Fruit fly (Drosophila melanogaster): ENCODE data around the gene Setd3.

The Setd3 gene

dm6 chrX:6981470-6981952 lies 13.0 kb upstream of the Setd3 start (continued):
- TF ChIP-seq vnd (GFP tag; IDR thresholded peaks at IDR 0.05; ENCODE audit: partially characterized antibody) (no peak), ftz-f1 (GFP tag; optimal IDR thresholded peaks at IDR 0.05) (no peak), CG1602 (GFP tag; optimal IDR thresholded peaks at IDR 0.05) (no peak), Ssrp (tag; optimal IDR thresholded peaks at IDR 0.05) (no peak), NFAT (GFP tag; IDR thresholded peaks at IDR 0.05) (no peak), CG14710 (tag; optimal IDR thresholded peaks at IDR 0.05) (no peak), trh (GFP tag; optimal IDR thresholded peaks at IDR 0.05) (no peak), pum (GFP tag; optimal IDR thresholded peaks at IDR 0.05) (no peak), Mrtf (GFP tag; IDR thresholded peaks at IDR 0.05) (no peak), CG3847 (GFP tag; IDR thresholded peaks at IDR 0.05) (no peak), amos (GFP tag; IDR thresholded peaks at IDR 0.05; ENCODE audit: partially characterized antibody) (no peak; the same call in 1 of the 2 replicates), wek (GFP tag; optimal IDR thresholded peaks at IDR 0.05) (no peak), HLH3B (GFP tag; IDR thresholded peaks at IDR 0.05) (no peak), Hmr (GFP tag; optimal IDR thresholded peaks at IDR 0.05) (no peak), CG4617 (GFP tag; optimal IDR thresholded peaks at IDR 0.05; ENCODE audit: borderline replicate concordance) (no peak), zen2 (GFP tag; IDR thresholded peaks at IDR 0.05; ENCODE audit: partially characterized antibody) (no peak), Dref (GFP tag; IDR thresholded peaks at IDR 0.05) (no peak), lilli (GFP tag; optimal IDR thresholded peaks at IDR 0.05) (no peak), CG6791 (GFP tag; IDR thresholded peaks at IDR 0.05; ENCODE audit: partially characterized antibody) (0 out of 3 replicates have a peak, but pooled peaks have one; percentile 33), Rfx (GFP tag; IDR thresholded peaks at IDR 0.05) (0 out of 2 replicates have a peak, but pooled peaks have one; percentile 5), scrt (GFP tag; optimal IDR thresholded peaks at IDR 0.05) (no peak), CG4820 (GFP tag; optimal IDR thresholded peaks at IDR 0.05) (no peak), ems (GFP tag; optimal IDR thresholded peaks at IDR 0.05) (no peak), CG2712 (tag; optimal IDR thresholded peaks at IDR 0.05) (no peak), CG14014 (GFP tag; IDR thresholded peaks at IDR 0.05) (no peak), knrl (GFP tag; IDR thresholded peaks at IDR 0.05; ENCODE audit: partially characterized antibody) (no peak), ara (GFP tag; IDR thresholded peaks at IDR 0.05) (no peak), Fer2 (tag; optimal IDR thresholded peaks at IDR 0.05) (no peak), HmgD (GFP tag; optimal IDR thresholded peaks at IDR 0.05) (no peak), CG1603 (tag; optimal IDR thresholded peaks at IDR 0.05) (no peak), Stat92E (GFP tag; optimal IDR thresholded peaks at IDR 0.05) (no peak), Hr78 (GFP tag; optimal IDR thresholded peaks at IDR 0.05) (no peak), Mad (GFP tag; optimal IDR thresholded peaks at IDR 0.05) (no peak), CG10209 (GFP tag; optimal IDR thresholded peaks at IDR 0.05) (peak; percentile 5), Abd-B (GFP tag; optimal IDR thresholded peaks at IDR 0.05) (no peak), luna (GFP tag; optimal IDR thresholded peaks at IDR 0.05) (no peak), maf-S (GFP tag; optimal IDR thresholded peaks at IDR 0.05) (no peak), CG3281 (GFP tag; optimal IDR thresholded peaks at IDR 0.05) (no peak), Xbp1 (GFP tag; optimal IDR thresholded peaks at IDR 0.05) (no peak), aop (GFP tag; IDR thresholded peaks at IDR 0.05) (no peak), esg (GFP tag; conservative IDR thresholded peaks at IDR 0.05) (no peak), CG5245 (GFP tag; optimal IDR thresholded peaks at IDR 0.05) (peak; percentile 15), Nf-YC (tag; optimal IDR thresholded peaks at IDR 0.05) (no peak), Sox100B (GFP tag; optimal IDR thresholded peaks at IDR 0.05) (no peak), CG2129 (GFP tag; IDR thresholded peaks at IDR 0.05; ENCODE audit: partially characterized antibody) (no peak), pzg (GFP tag; optimal IDR thresholded peaks at IDR 0.05) (no peak), org-1 (GFP tag; optimal IDR thresholded peaks at IDR 0.05) (no peak), D19B (GFP tag; optimal IDR thresholded peaks at IDR 0.05) (no peak), fru (optimal IDR thresholded peaks at IDR 0.05) (no peak), gce (GFP tag; IDR thresholded peaks at IDR 0.05) (no peak; the same call in 2 of the 3 replicates), psq (GFP tag; optimal IDR thresholded peaks at IDR 0.05) (no peak)
